Fruit fly (Drosophila melanogaster): ENCODE data around the gene RpL30.
A peak's percentile ranks its signal among the peaks of the same experiment; 100 is the strongest.

The RpL30 gene

DNA sequence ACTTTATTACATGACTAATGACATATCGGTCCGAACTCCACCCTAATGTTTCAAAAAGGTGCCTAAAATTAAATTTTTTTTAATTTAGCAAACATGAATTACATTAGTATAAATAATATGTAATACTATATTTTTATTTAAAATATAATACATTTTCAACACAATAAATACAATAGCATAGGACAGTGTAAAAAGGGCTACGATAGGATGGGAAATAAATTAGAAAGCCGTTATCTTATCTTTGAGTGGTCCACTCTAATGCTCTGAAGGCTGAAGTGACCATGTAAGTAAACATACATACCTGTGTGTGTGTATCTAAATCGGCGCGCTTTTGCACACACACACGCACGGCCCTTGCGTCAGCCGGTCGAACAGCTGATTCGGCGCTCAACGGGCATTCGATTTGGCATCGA, 6.1 kb downstream of the RpL30 start, which contains the start of gene CG31793 (continued):
- TF ChIP-seq Dbx (GFP tag; IDR thresholded peaks at IDR 0.05) (peak; percentile 64; the same call in 2 of the 3 replicates), CG7556 (GFP tag; optimal IDR thresholded peaks at IDR 0.05) (peak; percentile 72), ap (GFP tag; IDR thresholded peaks at IDR 0.05) (no peak), CG12744 (GFP tag; optimal IDR thresholded peaks at IDR 0.05) (no peak), Nf-YB (GFP tag; optimal IDR thresholded peaks at IDR 0.05) (peak; percentile 19), D19A (tag; optimal IDR thresholded peaks at IDR 0.05) (peak; percentile 62), CG18619 (GFP tag; optimal IDR thresholded peaks at IDR 0.05) (peak; percentile 32), CG4328 (GFP tag; optimal IDR thresholded peaks at IDR 0.05) (no peak), Lpt (GFP tag; optimal IDR thresholded peaks at IDR 0.05) (no peak), Nf-YC (tag; optimal IDR thresholded peaks at IDR 0.05) (peak; percentile 53), nerfin-2 (GFP tag; IDR thresholded peaks at IDR 0.05; ENCODE audit: partially characterized antibody) (no peak), HmgD (GFP tag; optimal IDR thresholded peaks at IDR 0.05) (no peak), vfl (GFP tag; optimal IDR thresholded peaks at IDR 0.05) (no peak), caup (GFP tag; optimal IDR thresholded peaks at IDR 0.05; ENCODE audit: severe bottlenecking) (peak; percentile 55), NFAT (GFP tag; IDR thresholded peaks at IDR 0.05) (peak; percentile 41; the same call in 1 of the 2 replicates)

DNA sequence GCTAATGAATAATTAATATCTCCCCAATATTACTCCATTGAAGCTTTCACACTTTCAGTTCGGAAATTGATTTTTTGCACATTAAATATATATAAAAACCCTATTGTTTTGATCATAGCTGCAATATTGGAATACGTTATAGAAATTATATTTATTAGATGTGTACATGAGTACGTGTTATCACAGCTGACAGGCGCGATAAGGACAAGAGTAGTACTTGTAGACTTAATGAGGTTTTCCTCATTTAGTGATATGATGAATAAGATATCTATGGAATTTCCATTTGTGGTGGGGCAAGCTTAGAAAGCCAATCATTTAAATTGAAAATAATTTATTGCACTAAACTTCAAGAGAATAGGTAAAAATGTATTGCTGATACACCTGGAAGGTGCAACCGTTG, 6.6 kb downstream of the RpL30 start:
- TF ChIP-seq Sry-δ (GFP tag; optimal IDR thresholded peaks at IDR 0.05), result no peak
- peak; percentile 66 for TF ChIP-seq exex (tag; optimal IDR thresholded peaks at IDR 0.05)
- no peak for TF ChIP-seq gsb (GFP tag; IDR thresholded peaks at IDR 0.05)
- no peak for TF ChIP-seq cg (GFP tag; optimal IDR thresholded peaks at IDR 0.05)
- TF ChIP-seq CG34224 (GFP tag; IDR thresholded peaks at IDR 0.05; ENCODE audit: partially characterized antibody), result no peak
- TF ChIP-seq twi (tag; optimal IDR thresholded peaks at IDR 0.05), result no peak
- peak; percentile 62 for TF ChIP-seq mirr (GFP tag; optimal IDR thresholded peaks at IDR 0.05)
- no peak for TF ChIP-seq grau (tag; optimal IDR thresholded peaks at IDR 0.05)
- TF ChIP-seq CG1024 (GFP tag; IDR thresholded peaks at IDR 0.05), result no peak
- TF ChIP-seq CG31441 (GFP tag; IDR thresholded peaks at IDR 0.05), result no peak
- no peak for TF ChIP-seq pb (GFP tag; optimal IDR thresholded peaks at IDR 0.05)
- no peak for TF ChIP-seq CG6175 (GFP tag; IDR thresholded peaks at IDR 0.05)
- TF ChIP-seq CG11093 (GFP tag; IDR thresholded peaks at IDR 0.05), result no peak

DNA sequence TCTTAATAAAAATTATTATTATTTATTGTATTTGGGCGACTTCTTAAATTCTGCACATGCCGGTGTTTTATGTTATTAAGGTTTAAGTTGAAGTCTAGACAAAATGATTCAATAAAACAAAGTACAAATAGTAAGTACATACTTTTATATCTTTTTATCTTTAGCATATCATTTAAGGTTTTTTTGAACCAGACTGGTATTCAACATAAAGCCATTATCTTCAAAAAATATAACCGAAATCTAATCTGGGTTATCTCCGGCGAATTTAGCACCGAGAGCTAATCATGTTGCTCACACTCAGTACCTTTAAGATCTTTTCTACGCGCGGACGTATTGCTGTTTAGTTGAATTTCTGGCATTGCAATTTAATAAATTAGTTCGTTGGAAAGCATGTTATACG, 12.0 kb downstream of the RpL30 start, which contains the start of gene CG31792:
Gene CG31792, plus strand, starts transcription at position 301 of the 400 bp plus-strand sequence.
- TF ChIP-seq en (GFP tag; optimal IDR thresholded peaks at IDR 0.05) (no peak), H15 (GFP tag; IDR thresholded peaks at IDR 0.05) (no peak), pan (optimal IDR thresholded peaks at IDR 0.05) (no peak), pan (GFP tag; optimal IDR thresholded peaks at IDR 0.05 in 1 of 2, IDR thresholded peaks at IDR 0.05 in 1 of 2) (no peak), CG34376 (GFP tag; optimal IDR thresholded peaks at IDR 0.05) (peak; percentile 12), Six4 (GFP tag; optimal IDR thresholded peaks at IDR 0.05) (no peak), NfI (GFP tag; optimal IDR thresholded peaks at IDR 0.05) (no peak), dysf (GFP tag; IDR thresholded peaks at IDR 0.05) (no peak), pum (GFP tag; optimal IDR thresholded peaks at IDR 0.05) (no peak), sd (tag; optimal IDR thresholded peaks at IDR 0.05) (peak; percentile 4), CG13296 (GFP tag; optimal IDR thresholded peaks at IDR 0.05) (no peak), CG14050 (GFP tag; IDR thresholded peaks at IDR 0.05) (no peak), sr (GFP tag; IDR thresholded peaks at IDR 0.05) (no peak), CG6854 (GFP tag; optimal IDR thresholded peaks at IDR 0.05) (no peak), CG7987 (GFP tag; optimal IDR thresholded peaks at IDR 0.05) (no peak), al (GFP tag; IDR thresholded peaks at IDR 0.05) (no peak), CG4360 (GFP tag; IDR thresholded peaks at IDR 0.05) (no peak), Rx (GFP tag; IDR thresholded peaks at IDR 0.05) (no peak), az2 (GFP tag; optimal IDR thresholded peaks at IDR 0.05) (no peak), hkb (optimal IDR thresholded peaks at IDR 0.05) (no peak), hkb (GFP tag; IDR thresholded peaks at IDR 0.05) (no peak), CG4404 (GFP tag; IDR thresholded peaks at IDR 0.05) (no peak), D19A (tag; optimal IDR thresholded peaks at IDR 0.05) (no peak), Scr (GFP tag; IDR thresholded peaks at IDR 0.05; ENCODE audit: partially characterized antibody) (no peak), CG15269 (tag; optimal IDR thresholded peaks at IDR 0.05) (peak; percentile 18)

Measured in whole organism, embryonic.